Fruit fly (Drosophila melanogaster): ENCODE measurements around the gene CG10232.

CG10232 gene

DNA sequence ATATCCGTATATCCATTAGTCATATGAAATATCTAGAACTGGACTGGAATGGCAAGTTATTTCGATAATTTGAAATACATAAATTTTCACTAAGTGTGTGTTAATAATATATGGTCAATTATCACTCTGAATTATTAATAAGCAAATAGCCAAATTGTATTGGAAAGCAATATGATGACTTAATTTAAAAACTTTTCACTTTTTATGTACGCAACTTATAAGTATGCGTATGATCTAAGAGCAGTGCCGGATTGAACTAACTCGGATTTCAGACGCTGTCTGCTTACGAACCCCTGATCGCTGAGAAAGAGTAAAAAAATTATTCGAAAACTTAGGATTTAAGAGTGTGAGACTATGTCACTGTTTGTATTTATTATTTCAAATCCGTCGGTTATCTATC lies at the start of gene CG10232:
TSS of gene CG10232 (minus strand) at position 101 of the 400 bp plus-strand sequence.
- no peak for TF ChIP-seq EcR (GFP tag; optimal IDR thresholded peaks at IDR 0.05)
- no peak for TF ChIP-seq Dll (optimal IDR thresholded peaks at IDR 0.05)
- TF ChIP-seq usp (GFP tag; optimal IDR thresholded peaks at IDR 0.05), result no peak
- TF ChIP-seq pan (optimal IDR thresholded peaks at IDR 0.05), result no peak
- TF ChIP-seq psq (optimal IDR thresholded peaks at IDR 0.05), result no peak
- no peak for TF ChIP-seq CG8478 (optimal IDR thresholded peaks at IDR 0.05)

DNA sequence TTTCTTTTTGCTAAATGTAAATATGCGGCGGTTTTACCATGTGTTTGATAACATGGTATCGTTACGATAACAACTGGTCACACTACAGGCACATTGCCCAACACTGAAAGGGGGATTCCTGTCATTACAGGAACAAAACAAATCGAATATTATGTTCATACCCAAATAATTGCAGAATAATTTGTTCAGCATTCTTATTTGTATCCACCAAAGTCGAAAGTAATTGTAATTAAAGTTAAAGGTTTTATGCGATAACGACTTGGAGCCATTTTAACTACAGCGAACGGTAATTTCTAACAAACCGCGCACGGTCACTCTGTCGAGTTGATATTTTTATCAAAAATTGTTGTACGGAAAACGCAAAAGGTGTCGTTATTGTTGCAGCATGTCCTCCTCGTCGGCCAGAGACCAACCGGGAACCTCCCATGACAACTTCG lies 46.0 kb upstream of the CG10232 start, which contains the start of the genes CG10214 and CG10375:
TSS of gene CG10214 (minus strand) at position 72 of the 437 bp plus-strand sequence.
TSS of gene CG10375 (plus strand) at position 296 of the 437 bp plus-strand sequence.
- TF ChIP-seq usp (GFP tag; optimal IDR thresholded peaks at IDR 0.05), result no peak
- TF ChIP-seq EcR (GFP tag; optimal IDR thresholded peaks at IDR 0.05), result no peak
- TF ChIP-seq CG8478 (optimal IDR thresholded peaks at IDR 0.05), result no peak
- TF ChIP-seq Dll (optimal IDR thresholded peaks at IDR 0.05), result no peak
- TF ChIP-seq pan (optimal IDR thresholded peaks at IDR 0.05), result no peak
- no peak for TF ChIP-seq psq (optimal IDR thresholded peaks at IDR 0.05)

- TF ChIP-seq psq (optimal IDR thresholded peaks at IDR 0.05) (no peak), CG8478 (optimal IDR thresholded peaks at IDR 0.05) (no peak), usp (GFP tag; optimal IDR thresholded peaks at IDR 0.05) (no peak), Dll (optimal IDR thresholded peaks at IDR 0.05) (no peak), EcR (GFP tag; optimal IDR thresholded peaks at IDR 0.05) (no peak), pan (optimal IDR thresholded peaks at IDR 0.05) (no peak)
Observed at dm6 chr3R:23763622-23764273, 42.3 kb upstream of the CG10232 start, which contains the start of gene Lsd-1. TSS of gene Lsd-1 (plus strand) at chr3R:23763857.

DNA sequence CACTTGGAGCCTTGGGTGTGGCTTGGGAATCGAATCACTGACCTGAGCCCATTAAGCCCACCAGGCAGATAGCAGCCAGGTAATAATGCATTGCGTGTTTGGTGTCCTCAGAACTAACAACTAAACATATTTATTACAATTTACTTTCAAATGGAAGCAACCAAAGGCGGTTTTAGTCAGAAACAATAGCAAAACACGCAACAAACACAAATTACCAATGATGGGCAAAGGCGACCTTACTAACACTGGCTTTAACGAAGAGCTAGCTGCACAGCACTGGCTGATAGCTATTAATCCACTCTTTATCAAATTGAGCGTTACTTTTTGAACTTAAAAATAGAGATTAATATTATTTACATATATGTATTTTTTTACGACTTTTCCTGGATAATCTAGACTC lies 41.6 kb upstream of the CG10232 start, which contains the start of gene udt:
TSS of gene udt (minus strand) at position 249 of the 400 bp plus-strand sequence.
- no peak for TF ChIP-seq psq (optimal IDR thresholded peaks at IDR 0.05)
- TF ChIP-seq EcR (GFP tag; optimal IDR thresholded peaks at IDR 0.05), result no peak
- no peak for TF ChIP-seq usp (GFP tag; optimal IDR thresholded peaks at IDR 0.05)
- no peak for TF ChIP-seq Dll (optimal IDR thresholded peaks at IDR 0.05)
- TF ChIP-seq CG8478 (optimal IDR thresholded peaks at IDR 0.05), result no peak
- no peak for TF ChIP-seq pan (optimal IDR thresholded peaks at IDR 0.05)

DNA sequence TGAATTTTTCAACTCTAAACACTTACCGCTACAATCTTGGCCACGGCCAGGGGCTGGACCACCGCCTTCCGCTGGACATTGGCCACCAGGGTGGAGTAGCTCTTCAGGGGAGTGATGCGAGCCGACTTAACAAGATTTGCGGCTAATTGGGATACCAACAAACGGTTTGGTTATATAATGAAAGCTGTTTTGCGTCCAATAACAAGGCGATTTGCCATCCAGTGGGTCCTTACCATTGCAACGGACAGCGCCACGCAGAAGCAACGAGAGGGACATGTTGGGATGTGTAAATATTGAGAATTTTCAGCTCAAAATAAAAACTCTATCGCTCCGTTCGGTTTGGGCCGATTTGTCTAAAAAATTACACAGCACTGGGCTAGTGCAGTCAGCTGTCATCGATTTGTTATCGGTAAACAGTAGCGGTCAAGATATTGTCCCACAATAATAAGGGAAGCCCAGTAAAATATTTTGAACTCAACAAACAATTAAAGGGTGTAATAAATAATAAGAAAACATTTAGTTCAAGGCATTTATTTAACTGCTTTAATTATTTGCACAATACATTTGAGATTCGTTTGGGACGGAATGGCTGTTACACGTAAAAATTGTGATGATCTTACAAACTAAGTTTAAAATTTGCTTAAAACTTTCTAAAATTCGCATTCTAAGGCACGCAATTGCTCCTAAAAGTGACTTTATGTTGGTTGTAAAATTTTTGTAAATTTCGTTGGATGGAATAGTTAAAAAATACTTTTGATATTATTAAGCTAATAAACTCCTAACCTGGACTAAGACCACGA lies 39.0 kb upstream of the CG10232 start, which contains the start of gene SdhD:
TSS of gene SdhD (minus strand) at position 382 of the 800 bp plus-strand sequence.
- TF ChIP-seq CG8478 (optimal IDR thresholded peaks at IDR 0.05), result no peak
- no peak for TF ChIP-seq EcR (GFP tag; optimal IDR thresholded peaks at IDR 0.05)
- no peak for TF ChIP-seq Dll (optimal IDR thresholded peaks at IDR 0.05)
- no peak for TF ChIP-seq psq (optimal IDR thresholded peaks at IDR 0.05)
- TF ChIP-seq usp (GFP tag; optimal IDR thresholded peaks at IDR 0.05), result no peak
- TF ChIP-seq pan (optimal IDR thresholded peaks at IDR 0.05), result no peak

dm6 chr3R:23757912-23758607 lies 36.6 kb upstream of the CG10232 start, which contains the start of the genes PTPMT1 and Hrd3:
TSS of gene PTPMT1 (plus strand) at chr3R:23758339.
TSS of gene Hrd3 (minus strand) at chr3R:23758557.
- no peak for TF ChIP-seq pan (optimal IDR thresholded peaks at IDR 0.05)
- TF ChIP-seq Dll (optimal IDR thresholded peaks at IDR 0.05), result no peak
- no peak for TF ChIP-seq CG8478 (optimal IDR thresholded peaks at IDR 0.05)
- TF ChIP-seq EcR (GFP tag; optimal IDR thresholded peaks at IDR 0.05), result no peak

dm6 chr3R:23752728-23753127 lies 31.3 kb upstream of the CG10232 start, which contains the start of the genes RanBP3 and Rpt5:
TSS of gene RanBP3 (minus strand) at chr3R:23752834.
TSS of gene Rpt5 (plus strand) at chr3R:23752876.
- TF ChIP-seq pan (optimal IDR thresholded peaks at IDR 0.05) (no peak), usp (GFP tag; optimal IDR thresholded peaks at IDR 0.05) (no peak), CG8478 (optimal IDR thresholded peaks at IDR 0.05) (no peak), Dll (optimal IDR thresholded peaks at IDR 0.05) (no peak), psq (optimal IDR thresholded peaks at IDR 0.05) (no peak), EcR (GFP tag; optimal IDR thresholded peaks at IDR 0.05) (no peak)

DNA sequence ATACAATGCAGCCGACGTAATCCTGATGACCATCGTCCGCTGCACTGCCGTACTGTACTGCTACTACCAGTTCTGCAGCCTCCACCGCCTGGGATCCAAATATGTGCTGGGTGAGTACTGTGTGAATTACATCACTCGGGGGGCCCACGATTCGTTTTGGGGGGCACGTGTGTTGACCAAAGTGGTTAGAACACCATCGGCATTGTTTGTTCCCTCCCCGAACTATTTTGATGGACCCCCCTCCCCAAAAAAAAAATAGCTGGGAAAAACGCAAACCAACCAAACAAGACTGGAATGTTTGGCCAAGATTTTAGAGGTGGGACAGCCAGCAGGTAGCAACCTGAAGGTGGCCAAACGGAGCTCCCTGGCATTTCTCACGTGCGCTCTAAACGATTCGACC lies 26.0 kb upstream of the CG10232 start:
- TF ChIP-seq psq (optimal IDR thresholded peaks at IDR 0.05), result no peak
- no peak for TF ChIP-seq Dll (optimal IDR thresholded peaks at IDR 0.05)
- TF ChIP-seq CG8478 (optimal IDR thresholded peaks at IDR 0.05), result no peak
- no peak for TF ChIP-seq EcR (GFP tag; optimal IDR thresholded peaks at IDR 0.05)
- no peak for TF ChIP-seq usp (GFP tag; optimal IDR thresholded peaks at IDR 0.05)
- TF ChIP-seq pan (optimal IDR thresholded peaks at IDR 0.05), result no peak

DNA sequence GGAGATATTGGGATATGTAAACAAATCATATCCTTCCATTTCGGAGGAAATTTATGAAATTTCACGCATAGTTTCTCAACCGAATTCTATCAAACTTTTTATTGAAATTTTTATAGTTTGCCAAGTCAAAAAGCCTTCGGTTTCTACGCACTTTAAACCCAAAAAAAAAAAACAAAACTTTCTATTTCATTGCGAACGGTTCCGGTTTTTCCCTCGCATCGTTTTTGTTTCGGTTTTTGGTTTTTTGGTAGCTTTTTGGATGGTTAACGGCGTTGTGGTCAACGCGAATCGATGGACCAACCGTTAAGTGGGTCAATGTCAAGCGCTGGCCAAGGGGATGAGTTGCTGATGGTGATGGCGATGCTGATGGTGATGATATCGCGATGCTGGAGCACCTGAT lies 19.5 kb upstream of the CG10232 start:
- TF ChIP-seq EcR (GFP tag; optimal IDR thresholded peaks at IDR 0.05) (no peak), pan (optimal IDR thresholded peaks at IDR 0.05) (no peak), Dll (optimal IDR thresholded peaks at IDR 0.05) (no peak), CG8478 (optimal IDR thresholded peaks at IDR 0.05) (no peak), usp (GFP tag; optimal IDR thresholded peaks at IDR 0.05) (no peak), psq (optimal IDR thresholded peaks at IDR 0.05) (no peak)

DNA sequence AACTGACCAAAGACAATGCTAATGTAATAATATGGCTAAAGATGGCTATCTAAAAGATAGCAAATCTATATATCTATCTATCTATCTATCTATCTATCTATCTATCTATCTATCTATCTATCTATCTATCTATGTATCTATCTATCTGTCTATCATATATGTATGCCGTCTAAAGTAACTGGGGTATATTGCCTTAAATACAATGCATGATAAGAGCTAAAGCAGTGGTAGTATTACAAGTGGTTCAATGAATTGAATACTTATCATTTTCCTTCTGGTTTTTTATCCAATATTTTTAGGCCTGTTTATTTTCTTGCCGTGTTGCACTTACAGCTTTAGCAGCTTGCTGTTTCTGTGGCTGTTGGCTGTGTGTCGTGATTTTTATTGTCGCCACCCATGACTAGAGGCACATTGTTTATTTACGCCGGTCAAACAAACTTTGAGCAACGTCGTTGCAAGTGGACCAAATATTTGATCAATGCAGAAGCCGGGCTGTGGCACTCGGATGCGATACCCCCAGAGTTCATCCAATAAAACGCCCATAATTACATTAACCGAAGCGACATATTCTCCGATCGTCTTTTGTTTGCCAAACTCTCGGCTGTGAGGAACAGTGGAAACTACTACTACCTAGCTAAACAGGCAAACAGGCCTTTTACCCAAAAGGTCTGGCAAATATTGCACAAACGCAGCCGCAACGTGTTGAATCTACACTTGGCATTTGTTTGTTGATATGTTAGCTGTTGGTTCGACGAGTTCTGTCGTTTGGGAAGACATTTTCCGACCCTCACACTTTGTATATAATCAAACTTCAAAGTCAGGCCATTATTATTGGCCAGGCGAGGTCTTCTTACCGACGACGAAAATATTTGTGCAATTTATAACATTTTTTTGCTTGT lies 16.5 kb upstream of the CG10232 start:
- TF ChIP-seq psq (optimal IDR thresholded peaks at IDR 0.05) (no peak), pan (optimal IDR thresholded peaks at IDR 0.05) (no peak), Dll (optimal IDR thresholded peaks at IDR 0.05) (no peak), usp (GFP tag; optimal IDR thresholded peaks at IDR 0.05) (no peak)

Data from whole organism.